Fruit fly (Drosophila melanogaster): ENCODE data around the gene smog.

smog gene

DNA sequence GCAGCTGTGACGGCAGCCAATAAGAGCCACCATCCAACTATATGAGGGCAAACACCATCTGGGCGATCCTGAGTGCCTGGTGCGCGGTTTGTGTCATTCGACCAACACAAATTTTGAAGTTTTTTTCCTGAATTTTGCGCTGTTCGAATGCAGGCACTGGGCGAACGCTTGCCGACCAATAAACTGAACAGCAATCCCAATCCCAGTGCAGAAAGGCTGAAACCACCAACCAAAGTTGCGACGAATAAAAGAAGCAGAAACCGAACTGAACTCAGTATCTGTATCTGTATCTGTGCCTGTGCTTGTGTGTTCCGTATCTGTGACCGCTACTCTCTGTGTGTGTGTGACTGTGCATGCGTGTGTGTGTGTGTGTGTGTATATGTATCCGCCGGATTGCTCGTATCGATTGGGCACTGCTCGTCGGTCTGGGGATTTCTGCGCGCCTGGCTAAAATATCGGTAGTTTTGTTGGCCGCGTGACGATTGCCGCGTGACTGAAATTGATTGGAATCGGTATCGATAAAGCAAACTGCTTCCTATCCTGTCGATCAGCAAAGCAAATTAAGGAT lies 41.1 kb upstream of the smog start (continued):
- no peak for TF ChIP-seq CG6683 (GFP tag; optimal IDR thresholded peaks at IDR 0.05)
- no peak for TF ChIP-seq CG6813 (GFP tag; optimal IDR thresholded peaks at IDR 0.05)
- no peak for TF ChIP-seq Xrp1 (GFP tag; IDR thresholded peaks at IDR 0.05)
- TF ChIP-seq CG10321 (GFP tag; IDR thresholded peaks at IDR 0.05): no peak
- no peak for TF ChIP-seq zf30C (GFP tag; optimal IDR thresholded peaks at IDR 0.05)
- no peak for TF ChIP-seq Fer2 (tag; optimal IDR thresholded peaks at IDR 0.05)
- TF ChIP-seq knrl (GFP tag; IDR thresholded peaks at IDR 0.05; ENCODE audit: partially characterized antibody): peak; percentile 65
- no peak for TF ChIP-seq fu2 (GFP tag; optimal IDR thresholded peaks at IDR 0.05)
- TF ChIP-seq Sox102F (GFP tag; optimal IDR thresholded peaks at IDR 0.05): no peak
- peak in 1 of 2 experiments; percentile 33 for TF ChIP-seq Dfd (GFP tag; optimal IDR thresholded peaks at IDR 0.05)
- no peak for TF ChIP-seq en (GFP tag; optimal IDR thresholded peaks at IDR 0.05)
- TF ChIP-seq lilli (GFP tag; optimal IDR thresholded peaks at IDR 0.05): no peak
- TF ChIP-seq CG18011 (GFP tag; optimal IDR thresholded peaks at IDR 0.05): no peak
- TF ChIP-seq tgo (GFP tag; IDR thresholded peaks at IDR 0.05): no peak
- no peak for TF ChIP-seq slbo (GFP tag; IDR thresholded peaks at IDR 0.05)
- TF ChIP-seq CG6791 (GFP tag; IDR thresholded peaks at IDR 0.05; ENCODE audit: partially characterized antibody): peak; percentile 84
- no peak for TF ChIP-seq Jarid2 (GFP tag; optimal IDR thresholded peaks at IDR 0.05)
- no peak for TF ChIP-seq CG18619 (GFP tag; optimal IDR thresholded peaks at IDR 0.05)
- TF ChIP-seq CrebB (tag; optimal IDR thresholded peaks at IDR 0.05): no peak
- TF ChIP-seq CG17186 (GFP tag; optimal IDR thresholded peaks at IDR 0.05): no peak
- peak; percentile 71 for TF ChIP-seq CG7963 (GFP tag; IDR thresholded peaks at IDR 0.05; ENCODE audit: partially characterized antibody)
- no peak for TF ChIP-seq MTF-1 (GFP tag; optimal IDR thresholded peaks at IDR 0.05; ENCODE audit: borderline replicate concordance)
- TF ChIP-seq H2.0 (GFP tag; IDR thresholded peaks at IDR 0.05): no peak
- TF ChIP-seq CG4730 (GFP tag; IDR thresholded peaks at IDR 0.05): no peak
- TF ChIP-seq CG31388 (GFP tag; optimal IDR thresholded peaks at IDR 0.05): no peak
- no peak for TF ChIP-seq chif (GFP tag; optimal IDR thresholded peaks at IDR 0.05)
- TF ChIP-seq vvl (GFP tag; IDR thresholded peaks at IDR 0.05): peak; percentile 28; the same call in 1 of the 2 replicates
- TF ChIP-seq nerfin-1 (tag; optimal IDR thresholded peaks at IDR 0.05): peak; percentile 12
- no peak for TF ChIP-seq gem (tag; optimal IDR thresholded peaks at IDR 0.05)
- TF ChIP-seq Drgx (GFP tag; IDR thresholded peaks at IDR 0.05): peak; percentile 69
- TF ChIP-seq bab2 (GFP tag; optimal IDR thresholded peaks at IDR 0.05): no peak
- no peak for TF ChIP-seq trh (GFP tag; optimal IDR thresholded peaks at IDR 0.05)
- no peak for TF ChIP-seq NK7.1 (GFP tag; optimal IDR thresholded peaks at IDR 0.05)
- peak; percentile 23 for TF ChIP-seq CG6765 (GFP tag; optimal IDR thresholded peaks at IDR 0.05)
- no peak; the same call in 1 of the 2 replicates for TF ChIP-seq sob (GFP tag; IDR thresholded peaks at IDR 0.05)
- no peak for TF ChIP-seq CG1832 (GFP tag; optimal IDR thresholded peaks at IDR 0.05)
- peak; percentile 100 for TF ChIP-seq Nf-YB (GFP tag; optimal IDR thresholded peaks at IDR 0.05)
- TF ChIP-seq Spps (tag; optimal IDR thresholded peaks at IDR 0.05): no peak
- peak; percentile 99 for TF ChIP-seq CG8478 (optimal IDR thresholded peaks at IDR 0.05)
- TF ChIP-seq hbn (GFP tag; IDR thresholded peaks at IDR 0.05; ENCODE audit: partially characterized antibody): peak; percentile 69
- peak; percentile 31 for TF ChIP-seq CG4328 (GFP tag; optimal IDR thresholded peaks at IDR 0.05)
- TF ChIP-seq CG5245 (GFP tag; optimal IDR thresholded peaks at IDR 0.05): no peak
- TF ChIP-seq cad (GFP tag; optimal IDR thresholded peaks at IDR 0.05): no peak
- TF ChIP-seq cato (GFP tag; optimal IDR thresholded peaks at IDR 0.05; ENCODE audit: borderline replicate concordance): no peak
- no peak for TF ChIP-seq chn (GFP tag; optimal IDR thresholded peaks at IDR 0.05)
- no peak for TF ChIP-seq CG10565 (GFP tag; optimal IDR thresholded peaks at IDR 0.05)
- no peak for TF ChIP-seq CG15073 (GFP tag; optimal IDR thresholded peaks at IDR 0.05)
- no peak for TF ChIP-seq fd96Cb (tag; optimal IDR thresholded peaks at IDR 0.05)
- TF ChIP-seq CG30431 (GFP tag; optimal IDR thresholded peaks at IDR 0.05): no peak
- TF ChIP-seq CG1603 (tag; optimal IDR thresholded peaks at IDR 0.05): peak; percentile 2
- TF ChIP-seq CG30020 (tag; optimal IDR thresholded peaks at IDR 0.05): no peak
